Fruit fly (Drosophila melanogaster) whole organism, embryonic: ENCODE data around the gene PAN3.

Experiments
- Antp ChIP-seq: fragments of 200-800 bp; sonication (Bioruptor generic); optimal IDR thresholded peaks from 3 replicates; lab custom pipeline; 2016; ENCODE audit warnings: missing biosample characterization, missing genetic modification characterization
- Atf6 ChIP-seq: fragments of 200-800 bp; sonication (Bioruptor generic); IDR thresholded peaks from 2 replicates; pipeline ENCODE4 v1.3.6; 2022; ENCODE audit warnings: missing biosample characterization, missing genetic modification characterization
- CG10543 ChIP-seq: fragments of 200-800 bp; sonication (Bioruptor generic); optimal IDR thresholded peaks from 3 replicates; lab custom pipeline; 2017; ENCODE audit warnings: missing biosample characterization, mild to moderate bottlenecking, missing genetic modification characterization, moderate library complexity
- CG11398 ChIP-seq: fragments of 200-800 bp; sonication (Bioruptor generic); optimal IDR thresholded peaks from 2 replicates; lab custom pipeline; 2016; ENCODE audit warnings: missing biosample characterization, missing genetic modification characterization
- CG12299 ChIP-seq: fragments of 200-800 bp; sonication (Bioruptor generic); optimal IDR thresholded peaks from 2 replicates; lab custom pipeline; 2018; ENCODE audit warnings: missing biosample characterization, mild to moderate bottlenecking, missing genetic modification characterization
- CG12659 ChIP-seq: fragments of 200-800 bp; sonication (Bioruptor generic); optimal IDR thresholded peaks from 3 replicates; lab custom pipeline; 2017; ENCODE audit warnings: mild to moderate bottlenecking, missing biosample characterization, missing genetic modification reagents, missing genetic modification characterization
- CG14710 ChIP-seq: fragments of 200-800 bp; sonication (Bioruptor generic); optimal IDR thresholded peaks from 3 replicates; lab custom pipeline; 2019; ENCODE audit warnings: missing biosample characterization, mild to moderate bottlenecking, missing genetic modification characterization, moderate library complexity
- CG14965 ChIP-seq: fragments of 200-800 bp; sonication (Bioruptor generic); optimal IDR thresholded peaks from 2 replicates; lab custom pipeline; 2016; ENCODE audit warnings: missing biosample characterization, missing genetic modification characterization, borderline replicate concordance
- CG16863 ChIP-seq: fragments of 200-800 bp; sonication (Bioruptor generic); optimal IDR thresholded peaks from 3 replicates; lab custom pipeline; 2016; ENCODE audit warnings: missing biosample characterization, missing genetic modification characterization
- CG17328 ChIP-seq: fragments of 200-800 bp; sonication (Bioruptor generic); IDR thresholded peaks from 2 replicates; pipeline ENCODE4 v1.3.6; 2022; ENCODE audit warnings: missing biosample characterization, missing genetic modification characterization
- CG1792 ChIP-seq: fragments of 200-800 bp; sonication (Bioruptor generic); optimal IDR thresholded peaks from 2 replicates; lab custom pipeline; 2016; ENCODE audit warnings: missing biosample characterization, missing genetic modification characterization
- CG30403 ChIP-seq: fragments of 200-800 bp; sonication (Bioruptor generic); optimal IDR thresholded peaks from 3 replicates; lab custom pipeline; 2016; ENCODE audit warnings: missing biosample characterization, missing genetic modification characterization
- CG3407 ChIP-seq: fragments of 200-800 bp; sonication (Bioruptor generic); optimal IDR thresholded peaks from 2 replicates; lab custom pipeline; 2018; ENCODE audit warnings: missing biosample characterization, mild to moderate bottlenecking, missing genetic modification characterization
- CG34224 ChIP-seq: fragments of 200-800 bp; sonication (Bioruptor generic); IDR thresholded peaks from 3 replicates; pipeline ENCODE4 v1.3.6; 2022; ENCODE audit warnings: missing biosample characterization, missing genetic modification characterization; ENCODE audit not compliant: partially characterized antibody
- CG3995 ChIP-seq: fragments of 200-800 bp; sonication (Bioruptor generic); optimal IDR thresholded peaks from 3 replicates; lab custom pipeline; 2016; ENCODE audit warnings: missing biosample characterization, missing genetic modification characterization
- CG7357 ChIP-seq: fragments of 200-800 bp; sonication (Bioruptor generic); IDR thresholded peaks from 3 replicates; pipeline ENCODE4 v1.3.6; 2022; ENCODE audit warnings: missing biosample characterization, missing genetic modification characterization
- CG9727 ChIP-seq: fragments of 200-800 bp; sonication (Bioruptor generic); optimal IDR thresholded peaks from 3 replicates; lab custom pipeline; 2017; ENCODE audit warnings: missing biosample characterization, mild to moderate bottlenecking, missing genetic modification characterization
- Dad ChIP-seq: fragments of 200-800 bp; sonication (Bioruptor generic); optimal IDR thresholded peaks from 3 replicates; lab custom pipeline; 2016; ENCODE audit warnings: missing biosample characterization, missing genetic modification characterization
- E2f1 ChIP-seq: fragments of 200-800 bp; sonication (Bioruptor generic); IDR thresholded peaks from 2 replicates; pipeline ENCODE4 v1.3.6; 2022; ENCODE audit warnings: missing biosample characterization, missing genetic modification characterization
- Fer1 ChIP-seq: fragments of 200-800 bp; sonication (Bioruptor generic); optimal IDR thresholded peaks from 2 replicates; lab custom pipeline; 2017; ENCODE audit warnings: missing biosample characterization, mild to moderate bottlenecking, missing genetic modification characterization
- GATAe ChIP-seq: fragments of 200-800 bp; sonication (Bioruptor generic); conservative IDR thresholded peaks from 2 replicates; pipeline ENCODE4 v1.3.6; 2022; ENCODE audit warnings: missing biosample characterization, missing genetic modification characterization
- Hr39 ChIP-seq: fragments of >200 bp; optimal IDR thresholded peaks from 2 replicates; lab custom pipeline; 2017
- Neu2 ChIP-seq: fragments of 200-800 bp; sonication (Bioruptor generic); optimal IDR thresholded peaks from 3 replicates; lab custom pipeline; 2016; ENCODE audit warnings: missing biosample characterization, missing genetic modification characterization, borderline replicate concordance
- Oaz ChIP-seq: fragments of 200-800 bp; sonication (Bioruptor generic); IDR thresholded peaks from 2 replicates; pipeline ENCODE4 v1.3.6; 2022; ENCODE audit warnings: missing biosample characterization, missing genetic modification characterization
- Poxn ChIP-seq: fragments of 200-800 bp; sonication (Bioruptor generic); IDR thresholded peaks from 2 replicates; pipeline ENCODE4 v1.3.6; 2022; ENCODE audit warnings: missing biosample characterization, missing genetic modification characterization
- Sry-δ ChIP-seq: fragments of 200-800 bp; sonication (Bioruptor generic); optimal IDR thresholded peaks from 2 replicates; lab custom pipeline; 2016; ENCODE audit warnings: missing biosample characterization, missing genetic modification characterization
- Tbp ChIP-seq: fragments of >200 bp; optimal IDR thresholded peaks from 2 replicates; lab custom pipeline; 2018; ENCODE audit warnings: missing biosample characterization, missing genetic modification characterization
- YL-1 ChIP-seq: fragments of 200-800 bp; sonication (Bioruptor generic); optimal IDR thresholded peaks from 3 replicates; lab custom pipeline; 2017; ENCODE audit warnings: missing biosample characterization, mild to moderate bottlenecking, missing genetic modification characterization
- ash1 ChIP-seq: fragments of 200-800 bp; sonication (Bioruptor generic); optimal IDR thresholded peaks from 2 replicates; lab custom pipeline; 2018; ENCODE audit warnings: missing biosample characterization, mild to moderate bottlenecking, missing genetic modification characterization
- ato ChIP-seq: fragments of 200-800 bp; sonication (Bioruptor generic); IDR thresholded peaks from 2 replicates; pipeline ENCODE4 v1.3.6; 2022; ENCODE audit warnings: missing biosample characterization, missing genetic modification characterization; ENCODE audit not compliant: partially characterized antibody
- bbx ChIP-seq: fragments of 200-800 bp; sonication (Bioruptor generic); IDR thresholded peaks from 2 replicates; pipeline ENCODE4 v1.3.6; 2022; ENCODE audit warnings: missing biosample characterization, missing genetic modification characterization; ENCODE audit not compliant: partially characterized antibody
- cato ChIP-seq: fragments of 200-800 bp; sonication (Bioruptor generic); optimal IDR thresholded peaks from 2 replicates; lab custom pipeline; 2016; ENCODE audit warnings: missing biosample characterization, missing genetic modification characterization, borderline replicate concordance
- dan ChIP-seq: fragments of 200-800 bp; sonication (Bioruptor generic); IDR thresholded peaks from 2 replicates; pipeline ENCODE4 v1.3.6; 2022; ENCODE audit warnings: missing biosample characterization, missing genetic modification characterization
- disco-r ChIP-seq: fragments of 200-800 bp; sonication (Bioruptor generic); optimal IDR thresholded peaks from 2 replicates; lab custom pipeline; 2016; ENCODE audit warnings: missing biosample characterization, missing genetic modification characterization
- grau ChIP-seq: fragments of 200-800 bp; optimal IDR thresholded peaks from 3 replicates; lab custom pipeline; 2019; ENCODE audit warnings: missing biosample characterization, mild to moderate bottlenecking, missing genetic modification characterization, moderate library complexity
- knrl ChIP-seq: fragments of 200-800 bp; sonication (Bioruptor generic); IDR thresholded peaks from 3 replicates; pipeline ENCODE4 v1.3.6; 2022; ENCODE audit warnings: missing biosample characterization, missing genetic modification characterization; ENCODE audit not compliant: partially characterized antibody
- lola ChIP-seq, 3 experiments: fragments of >200 bp in 2 of 3; fragments of 200-800 bp in 1 of 3; sonication (Bioruptor generic) in 1 of 3; optimal IDR thresholded peaks; 2 replicates each; lab custom pipeline; 2017 to 2019; ENCODE audit warnings: missing biosample characterization in 3 of 3, missing genetic modification characterization in 3 of 3, mild to moderate bottlenecking in 1 of 3, moderate library complexity in 1 of 3
- onecut ChIP-seq: fragments of 200-800 bp; sonication (Bioruptor generic); IDR thresholded peaks from 2 replicates; pipeline ENCODE4 v1.3.6; 2022; ENCODE audit warnings: missing biosample characterization, missing genetic modification characterization
- p53 ChIP-seq: fragments of 200-800 bp; sonication (Bioruptor generic); optimal IDR thresholded peaks from 2 replicates; lab custom pipeline; 2016; ENCODE audit warnings: missing biosample characterization, missing genetic modification characterization
- prd ChIP-seq, 3 experiments: fragments of >200 bp in 2 of 3; fragments of 200-800 bp in 1 of 3; sonication (Bioruptor generic) in 1 of 3; optimal IDR thresholded peaks in 2 of 3; IDR thresholded peaks in 1 of 3; 2 replicates in 2 of 3; 3 replicates in 1 of 3; pipeline versions ENCODE4 v1.3.6 to Lab custom; 2017 to 2022; ENCODE audit warnings: missing biosample characterization in 1 of 3, missing genetic modification characterization in 1 of 3
- shn ChIP-seq: fragments of 200-800 bp; sonication (Bioruptor generic); optimal IDR thresholded peaks from 3 replicates; lab custom pipeline; 2016; ENCODE audit warnings: missing biosample characterization, missing genetic modification characterization
- sim ChIP-seq: fragments of 200-800 bp; sonication (Bioruptor generic); IDR thresholded peaks from 2 replicates; pipeline ENCODE4 v1.3.6; 2022; ENCODE audit warnings: missing biosample characterization, missing genetic modification characterization
- slou ChIP-seq: fragments of 200-800 bp; sonication (Bioruptor generic); optimal IDR thresholded peaks from 3 replicates; lab custom pipeline; 2016; ENCODE audit warnings: missing biosample characterization, missing genetic modification characterization
- sna ChIP-seq: fragments of 200-800 bp; sonication (Bioruptor generic); IDR thresholded peaks from 2 replicates; pipeline ENCODE4 v1.3.6; 2022; ENCODE audit warnings: missing biosample characterization, missing genetic modification characterization; ENCODE audit not compliant: partially characterized antibody
- ssp ChIP-seq: fragments of 200-800 bp; sonication (Bioruptor generic); IDR thresholded peaks from 2 replicates; pipeline ENCODE4 v1.3.6; 2022; ENCODE audit warnings: missing biosample characterization, missing genetic modification characterization
- trem ChIP-seq: fragments of 200-800 bp; optimal IDR thresholded peaks from 3 replicates; lab custom pipeline; 2019; ENCODE audit warnings: missing biosample characterization, mild to moderate bottlenecking, missing genetic modification characterization, moderate library complexity
- ttk ChIP-seq: fragments of 200-800 bp; sonication (Bioruptor generic); IDR thresholded peaks from 2 replicates; pipeline ENCODE4 v2.1.2; 2022; ENCODE audit warnings: missing biosample characterization, missing genetic modification characterization

The PAN3 gene

DNA sequence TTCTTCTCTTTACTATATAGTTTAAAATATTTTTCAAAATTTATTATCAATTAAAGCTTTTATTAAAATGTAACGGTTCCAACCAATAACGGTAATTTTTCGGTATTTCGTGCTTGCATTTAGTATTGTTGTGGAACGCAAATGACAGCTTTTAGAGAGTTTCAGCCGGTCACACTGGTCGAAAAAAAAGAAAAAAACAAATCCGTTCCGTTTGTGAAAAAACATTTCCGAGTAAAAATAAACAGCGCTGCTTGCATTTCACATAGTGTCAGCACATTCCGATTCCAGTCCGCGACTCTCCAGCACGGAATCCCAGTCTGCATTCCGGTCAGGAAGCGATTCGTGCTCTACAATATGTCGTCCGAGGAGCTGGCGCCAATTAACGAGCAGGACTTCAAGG lies 20.7 kb upstream of the PAN3 start, which contains the start of gene CG32485 (continued):
- TF ChIP-seq Neu2 (GFP tag; lab: Kevin White, UChicago) (no peak), trem (tag; lab: Kevin White, UChicago) (peak; percentile 4), bbx (0 out of 2 replicates have a peak, but pooled peaks have one; percentile 31), sna (GFP tag; lab: Robert Waterston, UW) (no peak), lola (GFP tag; optimal IDR thresholded peaks at IDR 0.05; lab: Kevin White, UChicago) (no peak), knrl (no peak), ato (GFP tag; lab: Robert Waterston, UW) (no peak), CG3995 (GFP tag; lab: Kevin White, UChicago) (peak; percentile 54), CG12659 (GFP tag; lab: Kevin White, UChicago) (peak; percentile 15)

DNA sequence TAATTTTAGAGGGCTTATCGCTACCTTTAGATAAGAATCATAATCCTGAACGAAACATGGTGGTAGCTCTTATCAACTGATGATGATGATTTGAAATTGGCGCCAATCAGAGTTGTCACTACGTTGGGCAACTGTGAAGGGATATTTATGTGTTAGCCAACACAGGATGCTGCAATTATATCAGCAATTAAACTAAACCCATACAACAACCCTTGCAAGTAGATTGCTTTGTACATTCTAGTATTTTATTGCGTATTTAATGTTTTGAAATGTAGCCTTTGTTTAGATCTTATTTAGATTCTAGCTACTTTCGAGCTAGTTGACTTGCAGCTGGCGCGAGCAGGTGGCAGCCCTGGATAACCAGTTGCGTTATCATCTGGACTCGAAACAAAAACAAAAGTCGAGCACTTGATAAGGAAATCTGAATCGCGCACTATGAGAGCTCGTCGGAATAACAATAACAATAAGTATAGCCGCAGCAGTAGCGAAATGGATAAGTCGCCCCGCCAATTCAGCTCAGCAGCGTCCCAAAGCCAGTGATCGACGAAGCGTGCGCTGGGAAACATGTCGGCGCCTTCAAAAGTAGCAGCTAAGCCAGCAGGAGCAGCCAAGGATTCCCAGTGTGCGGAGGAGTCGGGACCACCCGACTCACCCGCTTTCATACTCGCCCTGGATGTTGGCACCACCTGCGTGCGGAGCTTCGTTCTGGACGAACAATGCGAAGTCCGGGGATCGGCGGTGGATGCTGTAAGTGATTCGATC lies 18.6 kb upstream of the PAN3 start, which contains the start of gene CG1271:
CG1271 (plus strand) TSS at position 405 of the 762 bp plus-strand sequence.
- TF ChIP-seq Dad (GFP tag; lab: Kevin White, UChicago) (peak; percentile 83), Sry-δ (peak; percentile 72), dan (GFP tag; lab: Robert Waterston, UW) (no peak), ssp (GFP tag; lab: Robert Waterston, UW) (peak; percentile 66), GATAe (GFP tag; lab: Robert Waterston, UW) (peak; percentile 80), shn (GFP tag; lab: Kevin White, UChicago) (peak; percentile 65), CG10543 (GFP tag; lab: Kevin White, UChicago) (peak; percentile 81), CG3407 (GFP tag; lab: Kevin White, UChicago) (no peak), cato (GFP tag; lab: Kevin White, UChicago) (peak; percentile 21), CG9727 (GFP tag; lab: Kevin White, UChicago) (peak; percentile 34), CG16863 (GFP tag; lab: Kevin White, UChicago) (peak; percentile 20), CG1792 (GFP tag; lab: Kevin White, UChicago) (peak; percentile 67), knrl (peak; percentile 26; the same call in 1 of the 3 replicates), CG14710 (peak; percentile 92), ttk (GFP tag; lab: Robert Waterston, UW) (peak; percentile 46; the same call in 1 of the 2 replicates), p53 (no peak), Oaz (GFP tag; lab: Robert Waterston, UW) (no peak), CG17328 (GFP tag; lab: Robert Waterston, UW) (no peak), CG12299 (peak; percentile 54), CG7357 (GFP tag; lab: Robert Waterston, UW) (0 out of 3 replicates have a peak, but pooled peaks have one; percentile 6), Atf6 (GFP tag; lab: Robert Waterston, UW) (no peak), slou (GFP tag; lab: Kevin White, UChicago) (peak; percentile 24), Poxn (no peak), grau (tag; lab: Kevin White, UChicago) (peak; percentile 68), YL-1 (GFP tag; lab: Kevin White, UChicago) (no peak), E2f1 (peak; percentile 62), onecut (GFP tag; lab: Robert Waterston, UW) (0 out of 2 replicates have a peak, but pooled peaks have one; percentile 21), prd (optimal IDR thresholded peaks at IDR 0.05; lab: Kevin White, UChicago) (no peak), prd (GFP tag; IDR thresholded peaks at IDR 0.05; lab: Robert Waterston, UW) (peak; percentile 66; the same call in 2 of the 3 replicates), ash1 (GFP tag; lab: Kevin White, UChicago) (no peak), Fer1 (GFP tag; lab: Kevin White, UChicago) (peak; percentile 81), CG11398 (GFP tag; lab: Kevin White, UChicago) (no peak), Tbp (GFP tag; lab: Kevin White, UChicago) (no peak), Antp (peak; percentile 65), CG30403 (peak; percentile 77), CG14965 (no peak), Hr39 (no peak), CG34224 (GFP tag; lab: Robert Waterston, UW) (no peak), disco-r (peak; percentile 37), sim (GFP tag; lab: Robert Waterston, UW) (no peak)
